Worm (Caenorhabditis elegans) whole organism, late embryonic: ENCODE measurements around the gene C49F5.5.

Source experiments
- C08G9.2 ChIP-seq: sonication (generic microtip); optimal IDR thresholded peaks from 2 replicates; lab custom pipeline; 2016; ENCODE audit warnings: mild to moderate bottlenecking, missing genetic modification characterization, moderate library complexity, missing compliant biosample characterization
- Y22D7AL.16 ChIP-seq: sonication (generic microtip); optimal IDR thresholded peaks from 2 replicates; lab custom pipeline; 2016; ENCODE audit warnings: missing genetic modification characterization, missing compliant biosample characterization
- ahr-1 ChIP-seq: sonication (generic microtip); optimal IDR thresholded peaks from 2 replicates; lab custom pipeline; 2016; ENCODE audit warnings: missing genetic modification characterization, missing compliant biosample characterization
- ceh-14 ChIP-seq: sonication (generic microtip); optimal IDR thresholded peaks from 2 replicates; lab custom pipeline; 2016; ENCODE audit warnings: missing genotype, missing genetic modification characterization, missing compliant biosample characterization
- ceh-18 ChIP-seq: sonication (generic microtip); optimal IDR thresholded peaks from 2 replicates; lab custom pipeline; 2016; ENCODE audit warnings: missing genetic modification characterization, missing compliant biosample characterization
- ceh-30 ChIP-seq: fragments of 150-350 bp; optimal IDR thresholded peaks from 2 replicates; lab custom pipeline; 2014; ENCODE audit warnings: missing biosample characterization, missing genetic modification characterization
- ceh-31 ChIP-seq: sonication (generic microtip); optimal IDR thresholded peaks from 2 replicates; lab custom pipeline; 2016; ENCODE audit warnings: missing genetic modification characterization, missing compliant biosample characterization
- ceh-34 ChIP-seq: sonication (generic microtip); optimal IDR thresholded peaks from 2 replicates; lab custom pipeline; 2016; ENCODE audit warnings: mild to moderate bottlenecking, missing genetic modification characterization, missing compliant biosample characterization
- ceh-45 ChIP-seq: fragments of 200-800 bp; sonication (Bioruptor generic); IDR thresholded peaks from 2 replicates; pipeline ENCODE4 v1.3.6; 2022; ENCODE audit warnings: missing genetic modification reagents, missing genetic modification characterization, missing compliant biosample characterization
- ceh-48 ChIP-seq: sonication (generic microtip); optimal IDR thresholded peaks from 2 replicates; lab custom pipeline; 2016; ENCODE audit warnings: missing genetic modification characterization, inconsistent platforms, missing compliant biosample characterization
- ceh-9 ChIP-seq: sonication (generic microtip); optimal IDR thresholded peaks from 2 replicates; lab custom pipeline; 2016; ENCODE audit warnings: mild to moderate bottlenecking, missing genetic modification characterization, inconsistent platforms, missing compliant biosample characterization
- che-1 ChIP-seq: sonication (generic microtip); optimal IDR thresholded peaks from 2 replicates; lab custom pipeline; 2016; ENCODE audit warnings: mild to moderate bottlenecking, missing genetic modification characterization, missing compliant biosample characterization
- dmd-4 ChIP-seq: sonication (generic microtip); optimal IDR thresholded peaks from 2 replicates; lab custom pipeline; 2016; ENCODE audit warnings: borderline replicate concordance, missing genetic modification characterization, missing compliant biosample characterization
- dve-1 ChIP-seq: sonication (generic microtip); optimal IDR thresholded peaks from 2 replicates; lab custom pipeline; 2017; ENCODE audit warnings: antibody characterized with exemption, mild to moderate bottlenecking, missing genetic modification characterization, missing compliant biosample characterization
- elt-2 ChIP-seq: sonication (generic microtip); optimal IDR thresholded peaks from 2 replicates; lab custom pipeline; 2016; ENCODE audit warnings: missing genetic modification reagents, missing genetic modification characterization, missing compliant biosample characterization
- ets-4 ChIP-seq: sonication (generic microtip); optimal IDR thresholded peaks from 2 replicates; lab custom pipeline; 2016; ENCODE audit warnings: missing genetic modification characterization, missing compliant biosample characterization
- fkh-6 ChIP-seq: sonication (generic microtip); optimal IDR thresholded peaks from 2 replicates; lab custom pipeline; 2016; ENCODE audit warnings: missing genetic modification characterization, missing compliant biosample characterization
- gmeb-2 ChIP-seq: sonication (generic microtip); optimal IDR thresholded peaks from 2 replicates; lab custom pipeline; 2016; ENCODE audit warnings: missing genetic modification characterization, inconsistent platforms, missing compliant biosample characterization
- hlh-13 ChIP-seq: fragments of 200-800 bp; sonication (Bioruptor generic); optimal IDR thresholded peaks from 2 replicates; lab custom pipeline; 2018; ENCODE audit warnings: mild to moderate bottlenecking, missing genetic modification characterization, missing compliant biosample characterization
- hlh-30 ChIP-seq: sonication (generic microtip); optimal IDR thresholded peaks from 2 replicates; lab custom pipeline; 2017; ENCODE audit warnings: antibody characterized with exemption, missing genetic modification characterization, missing compliant biosample characterization; ENCODE audit not compliant: insufficient read depth
- lim-6 ChIP-seq: sonication (generic microtip); optimal IDR thresholded peaks from 2 replicates; lab custom pipeline; 2016; ENCODE audit warnings: missing genetic modification characterization, missing compliant biosample characterization
- lin-11 ChIP-seq: fragments of 200-800 bp; sonication (Bioruptor generic); optimal IDR thresholded peaks from 2 replicates; lab custom pipeline; 2018; ENCODE audit warnings: mild to moderate bottlenecking, missing genetic modification characterization, missing compliant biosample characterization
- nfya-1 ChIP-seq: sonication (generic microtip); optimal IDR thresholded peaks from 2 replicates; lab custom pipeline; 2017; ENCODE audit warnings: missing genetic modification characterization, mild to moderate bottlenecking, missing compliant biosample characterization, antibody characterized with exemption, moderate library complexity
- nhr-11 ChIP-seq: fragments of 150-350 bp; optimal IDR thresholded peaks from 2 replicates; lab custom pipeline; 2014; ENCODE audit warnings: missing biosample characterization, missing genetic modification characterization
- odd-2 ChIP-seq: sonication (generic microtip); optimal IDR thresholded peaks from 2 replicates; lab custom pipeline; 2017; ENCODE audit warnings: antibody characterized with exemption, mild to moderate bottlenecking, missing genetic modification characterization, missing compliant biosample characterization
- pha-2 ChIP-seq: sonication (generic microtip); optimal IDR thresholded peaks from 2 replicates; lab custom pipeline; 2017; ENCODE audit warnings: mild to moderate bottlenecking, missing genetic modification characterization, missing compliant biosample characterization
- pha-4 ChIP-seq: fragments of 150-350 bp; optimal IDR thresholded peaks from 2 replicates; lab custom pipeline; 2018; ENCODE audit warnings: missing biosample characterization, missing genetic modification reagents, missing genetic modification characterization
- pqm-1 ChIP-seq: sonication (generic microtip); optimal IDR thresholded peaks from 2 replicates; lab custom pipeline; 2016; ENCODE audit warnings: missing genetic modification characterization, missing compliant biosample characterization
- ref-2 ChIP-seq: sonication (generic microtip); optimal IDR thresholded peaks from 2 replicates; lab custom pipeline; 2016; ENCODE audit warnings: missing genetic modification characterization, missing compliant biosample characterization
- rnt-1 ChIP-seq: sonication (generic microtip); optimal IDR thresholded peaks from 2 replicates; lab custom pipeline; 2016; ENCODE audit warnings: missing genetic modification characterization, missing compliant biosample characterization
- sdc-2 ChIP-seq: sonication (generic microtip); optimal IDR thresholded peaks from 2 replicates; lab custom pipeline; 2016; ENCODE audit warnings: missing genotype, missing genetic modification characterization, missing compliant biosample characterization
- sox-2 ChIP-seq: fragments of 200-800 bp; sonication (Bioruptor generic); IDR thresholded peaks from 2 replicates; pipeline ENCODE4 v1.3.6; 2022; ENCODE audit warnings: missing genetic modification reagents, missing genetic modification characterization, missing compliant biosample characterization
- tbx-2 ChIP-seq: sonication (generic microtip); optimal IDR thresholded peaks from 2 replicates; lab custom pipeline; 2016; ENCODE audit warnings: missing genetic modification characterization, missing compliant biosample characterization
- tbx-7 ChIP-seq: sonication (generic microtip); optimal IDR thresholded peaks from 2 replicates; lab custom pipeline; 2016; ENCODE audit warnings: missing genotype, missing genetic modification characterization, missing compliant biosample characterization
- ttx-3 ChIP-seq: sonication (generic microtip); optimal IDR thresholded peaks from 2 replicates; lab custom pipeline; 2016; ENCODE audit warnings: missing genetic modification reagents, missing genetic modification characterization, missing compliant biosample characterization
- unc-3 ChIP-seq, 2 experiments: fragments of 200-800 bp in 1 of 2; sonication (Bioruptor generic) in 1 of 2; sonication (generic microtip) in 1 of 2; conservative IDR thresholded peaks in 1 of 2; optimal IDR thresholded peaks in 1 of 2; 2 replicates each; pipeline versions ENCODE4 v1.3.6 to Lab custom; 2016 to 2022; ENCODE audit warnings: missing compliant biosample characterization in 2 of 2, missing genetic modification characterization in 2 of 2, missing genetic modification reagents in 1 of 2
- unc-42 ChIP-seq: sonication (generic microtip); optimal IDR thresholded peaks from 2 replicates; lab custom pipeline; 2016; ENCODE audit warnings: missing genotype, missing genetic modification characterization, missing compliant biosample characterization
- unc-55 ChIP-seq: sonication (generic microtip); optimal IDR thresholded peaks from 2 replicates; lab custom pipeline; 2017; ENCODE audit warnings: missing biosample characterization, missing genetic modification reagents, missing genetic modification characterization
- zip-5 ChIP-seq: sonication (generic microtip); optimal IDR thresholded peaks from 2 replicates; lab custom pipeline; 2016; ENCODE audit warnings: missing genetic modification characterization, missing compliant biosample characterization
- ztf-16 ChIP-seq: sonication (generic microtip); optimal IDR thresholded peaks from 2 replicates; lab custom pipeline; 2017; ENCODE audit warnings: missing genetic modification characterization, missing compliant biosample characterization

The C49F5.5 gene

DNA sequence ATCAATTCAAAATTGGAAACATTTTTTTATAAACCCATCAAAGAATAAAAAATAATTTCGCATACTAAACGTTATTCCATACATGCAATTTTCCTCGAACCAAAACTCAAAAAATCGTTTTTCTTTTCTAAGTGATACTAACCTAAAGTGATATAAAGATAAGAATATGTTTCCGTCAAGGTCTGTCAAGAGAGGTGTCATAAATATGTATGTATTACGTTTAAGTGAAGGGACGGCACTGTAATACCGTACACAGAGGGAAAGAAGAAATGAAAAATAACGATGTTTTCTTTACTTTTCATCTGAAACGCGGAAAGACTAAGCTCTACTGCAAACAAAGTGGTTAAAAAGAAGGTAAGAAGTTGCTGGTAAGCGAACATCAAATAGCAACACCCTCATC is 20.5 kb downstream of the C49F5.5 start:
- TF ChIP-seq ceh-48 (no peak), tbx-2 (no peak), odd-2 (no peak), ttx-3 (tag; lab: Kevin White, UChicago) (no peak), pqm-1 (tag; lab: Kevin White, UChicago) (no peak), Y22D7AL.16 (tag; lab: Kevin White, UChicago) (no peak), ztf-16 (tag; lab: Kevin White, UChicago) (no peak)

DNA sequence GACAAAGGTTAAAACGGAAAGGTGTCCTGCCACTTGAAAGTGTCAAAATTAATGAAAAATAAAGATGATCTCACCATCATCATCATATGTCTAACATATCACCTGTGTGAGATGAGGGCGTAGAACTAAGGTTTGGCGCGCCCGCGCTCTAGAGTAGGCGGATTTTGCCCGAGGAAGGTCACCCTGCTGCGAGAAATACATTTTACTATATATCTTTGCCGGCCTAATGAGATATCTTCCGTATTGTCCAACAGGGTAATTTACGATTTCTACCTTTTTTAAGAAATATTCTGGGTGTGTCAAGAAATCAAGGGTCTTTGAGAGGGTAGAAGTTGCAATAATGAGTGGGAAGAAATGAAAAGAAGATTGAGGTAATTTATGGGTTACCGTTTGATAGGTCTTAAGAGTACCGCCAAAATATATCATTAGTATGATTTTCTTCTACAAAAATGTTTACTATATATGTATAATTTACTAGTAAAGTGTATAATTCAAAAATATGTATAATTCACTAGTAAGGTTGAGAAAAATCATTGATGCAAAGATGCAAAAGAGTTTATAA is 22.0 kb downstream of the C49F5.5 start:
- peak; percentile 53 for TF ChIP-seq ref-2
- no peak for TF ChIP-seq ceh-18 (tag; lab: Kevin White, UChicago)

DNA sequence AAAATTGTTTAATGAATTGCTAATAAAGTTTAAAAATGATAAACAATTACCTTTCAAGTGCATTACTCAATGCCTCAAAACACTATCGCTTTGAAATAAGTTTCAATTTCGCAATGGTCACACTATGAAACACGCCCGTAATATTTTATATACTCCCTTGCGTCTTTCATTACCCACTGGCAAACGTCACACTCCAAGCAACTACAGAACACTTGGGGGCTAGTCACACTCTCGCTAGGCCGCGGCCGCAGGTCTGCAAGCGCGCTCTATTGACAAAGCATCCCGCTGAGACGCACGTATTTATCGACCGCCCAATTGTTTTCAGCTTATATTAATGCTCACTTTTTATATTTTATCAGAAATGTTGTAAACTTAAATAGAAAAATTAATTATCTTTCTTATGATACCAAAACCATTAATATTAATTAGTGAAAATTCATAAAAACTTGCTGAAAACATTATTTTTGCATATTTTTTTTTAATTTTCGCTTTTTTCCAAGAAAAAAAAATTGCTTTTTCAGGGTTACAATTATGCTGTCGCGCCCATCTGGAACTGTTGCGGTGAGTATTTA is 32.0 kb downstream of the C49F5.5 start, which contains the start of the genes nmat-1 and ucr-2.1:
nmat-1 (minus strand) TSS at position 136 of the 572 bp plus-strand sequence.
ucr-2.1 (plus strand) TSS at position 522 of the 572 bp plus-strand sequence.
- no peak for TF ChIP-seq pha-4 (tag; lab: Kevin White, UChicago)
- TF ChIP-seq sox-2 (GFP tag; lab: Robert Waterston, UW) = no peak
- peak; percentile 12 for TF ChIP-seq ceh-34 (tag; lab: Kevin White, UChicago)
- peak; percentile 35 for TF ChIP-seq rnt-1 (tag; lab: Kevin White, UChicago)
- peak; percentile 11 for TF ChIP-seq pha-2
- peak; percentile 66 for TF ChIP-seq hlh-30 (tag; lab: Kevin White, UChicago)
- TF ChIP-seq ets-4 (tag; lab: Kevin White, UChicago) = peak; percentile 46
- TF ChIP-seq ceh-45 (GFP tag; lab: Robert Waterston, UW) = no peak
- TF ChIP-seq dve-1 = peak; percentile 37
- peak; percentile 98 for TF ChIP-seq ref-2
- no peak for TF ChIP-seq lin-11
- no peak for TF ChIP-seq nhr-11 (tag; lab: Kevin White, UChicago)
- TF ChIP-seq sdc-2 (tag; lab: Kevin White, UChicago) = peak; percentile 33
- TF ChIP-seq unc-55 = peak; percentile 45
- TF ChIP-seq che-1 (tag; lab: Kevin White, UChicago) = no peak
- TF ChIP-seq ceh-30 = peak; percentile 36
- TF ChIP-seq ceh-14 (tag; lab: Kevin White, UChicago) = peak; percentile 62
- no peak for TF ChIP-seq fkh-6
- peak; percentile 9 for TF ChIP-seq ztf-16 (tag; lab: Kevin White, UChicago)
- TF ChIP-seq pqm-1 (tag; lab: Kevin White, UChicago) = peak; percentile 18
- TF ChIP-seq ceh-31 = peak; percentile 74
- no peak for TF ChIP-seq hlh-13 (GFP tag; lab: Kevin White, UChicago)
- TF ChIP-seq ceh-48 = peak; percentile 29
- no peak for TF ChIP-seq zip-5 (tag; lab: Kevin White, UChicago)
- TF ChIP-seq tbx-2 = peak; percentile 54
- peak; percentile 64 for TF ChIP-seq C08G9.2 (tag; lab: Kevin White, UChicago)
- TF ChIP-seq unc-3 (GFP tag; conservative IDR thresholded peaks at IDR 0.05; lab: Robert Waterston, UW) = no peak
- TF ChIP-seq unc-3 (tag; optimal IDR thresholded peaks at IDR 0.05; lab: Kevin White, UChicago) = peak; percentile 18
- peak; percentile 31 for TF ChIP-seq elt-2 (tag; lab: Kevin White, UChicago)
- peak; percentile 33 for TF ChIP-seq unc-42 (tag; lab: Kevin White, UChicago)
- no peak for TF ChIP-seq ceh-9 (tag; lab: Kevin White, UChicago)
- peak; percentile 37 for TF ChIP-seq nfya-1 (tag; lab: Kevin White, UChicago)
- no peak for TF ChIP-seq tbx-7 (tag; lab: Kevin White, UChicago)

DNA sequence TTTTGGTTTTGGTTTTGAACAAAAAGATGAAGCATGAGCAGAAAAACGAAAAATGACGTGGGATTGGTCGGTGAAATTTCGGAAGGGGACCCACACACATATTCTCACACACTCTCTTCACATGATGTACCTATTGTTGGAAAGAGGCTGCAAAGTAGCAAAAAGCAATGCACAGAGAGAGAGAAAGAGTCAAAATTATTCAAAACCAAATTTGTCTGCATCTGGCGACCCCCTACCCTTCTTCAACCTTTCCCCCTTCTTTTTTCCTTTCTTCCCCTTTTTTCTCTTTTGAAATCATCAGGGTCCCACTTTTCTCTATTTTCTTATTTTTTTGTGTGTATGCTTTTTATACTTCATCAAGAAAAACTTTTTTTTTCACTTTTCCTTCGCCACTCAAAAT is 35.5 kb downstream of the C49F5.5 start:
- TF ChIP-seq dmd-4 (tag; lab: Kevin White, UChicago) = no peak
- TF ChIP-seq sdc-2 (tag; lab: Kevin White, UChicago) = no peak
- TF ChIP-seq ahr-1 (tag; lab: Kevin White, UChicago) = no peak
- TF ChIP-seq odd-2 = no peak
- TF ChIP-seq che-1 (tag; lab: Kevin White, UChicago) = no peak
- TF ChIP-seq lim-6 (tag; lab: Kevin White, UChicago) = no peak
- peak; percentile 57 for TF ChIP-seq unc-42 (tag; lab: Kevin White, UChicago)
- TF ChIP-seq gmeb-2 (tag; lab: Kevin White, UChicago) = no peak
